Fruit fly (Drosophila melanogaster) whole organism, larva: ENCODE data around the gene CG1806.

Experiments used
- noc ChIP-seq: fragments of 200-800 bp; sonication (Bioruptor generic); optimal IDR thresholded peaks from 3 replicates; lab custom pipeline; 2019; ENCODE audit warnings: missing biosample characterization, mild to moderate bottlenecking, missing genetic modification characterization, moderate library complexity

The CG1806 gene

dm6 chrX:12006678-12007441 lies at the start of gene CG1806:
Gene CG1806, plus strand, starts transcription at chrX:12007176.
- no peak for TF ChIP-seq noc (tag; lab: Kevin White, UChicago)

DNA sequence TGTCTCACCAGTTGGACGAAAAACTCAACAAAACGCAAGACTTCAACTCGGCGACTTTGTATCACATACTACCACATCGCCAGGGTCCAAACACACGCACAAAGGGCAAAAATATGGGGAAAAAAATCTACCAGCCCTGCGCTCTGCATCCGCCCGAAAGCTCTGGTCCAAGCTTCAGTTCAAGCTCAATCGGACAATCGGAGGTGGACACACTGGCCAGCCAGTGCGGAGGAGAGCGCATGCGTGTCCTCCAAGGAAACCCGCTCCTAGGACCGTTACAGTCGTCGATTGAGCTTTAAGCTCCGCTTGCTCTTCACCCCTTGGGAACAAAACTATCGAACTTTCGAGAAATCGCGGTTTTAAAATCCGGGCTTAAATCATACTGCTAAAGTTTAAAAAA lies 23.1 kb upstream of the CG1806 start:
- TF ChIP-seq noc (tag; lab: Kevin White, UChicago): no peak

dm6 chrX:11984987-11985386 lies 22.0 kb upstream of the CG1806 start, which contains the start of gene cac:
Gene cac, minus strand, starts transcription at chrX:11985087.
- TF ChIP-seq noc (tag; lab: Kevin White, UChicago): no peak

DNA sequence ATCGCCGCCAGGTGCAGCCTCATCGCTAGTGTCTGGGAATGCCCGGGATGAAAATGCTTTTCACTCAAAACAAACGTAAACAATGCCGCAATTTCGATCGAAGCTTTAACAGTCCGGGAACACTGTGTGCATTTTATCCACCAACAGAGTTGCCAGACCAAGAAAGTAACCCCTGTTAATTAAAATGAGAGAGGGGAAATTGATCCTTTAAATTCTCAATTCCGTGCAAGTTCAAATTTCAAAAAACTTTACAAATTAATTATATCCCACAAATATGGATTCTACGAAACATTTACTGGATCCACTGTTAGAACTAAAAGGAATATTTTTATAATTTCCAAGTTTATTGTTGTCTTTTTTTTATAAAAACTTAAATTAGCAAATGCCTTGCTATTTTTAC lies 19.3 kb upstream of the CG1806 start, which contains the start of gene gd:
Gene gd, minus strand, starts transcription at position 101 of the 400 bp plus-strand sequence.
- TF ChIP-seq noc (tag; lab: Kevin White, UChicago): no peak

DNA sequence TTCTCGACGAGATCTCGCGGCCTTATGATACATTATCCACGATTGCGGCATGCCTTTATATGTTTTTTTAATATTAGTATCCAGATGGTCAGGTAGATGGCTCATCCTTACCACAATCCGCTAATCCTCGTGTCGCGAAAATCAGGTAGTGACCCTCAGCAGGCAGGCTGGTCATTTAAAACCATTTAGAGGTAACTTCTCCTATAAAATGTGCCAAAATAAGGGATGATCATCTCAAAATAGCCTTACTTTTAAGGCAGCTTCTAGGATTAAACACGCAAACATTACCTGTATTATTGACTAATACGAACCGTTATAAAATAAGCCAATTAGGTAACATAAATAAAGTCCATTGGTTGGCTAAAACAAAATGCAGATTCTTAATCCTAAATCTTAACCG lies 18.1 kb upstream of the CG1806 start, which contains the start of gene tsg:
Gene tsg, minus strand, starts transcription at position 37 of the 400 bp plus-strand sequence.
- TF ChIP-seq noc (tag; lab: Kevin White, UChicago): no peak

dm6 chrX:11992668-11993067 lies 14.3 kb upstream of the CG1806 start, which contains the start of gene CG18130:
Gene CG18130, minus strand, starts transcription at chrX:11992768.
- no peak for TF ChIP-seq noc (tag; lab: Kevin White, UChicago)

- TF ChIP-seq noc (tag; lab: Kevin White, UChicago): no peak
Measured at dm6 chrX:11993279-11993678, 13.7 kb upstream of the CG1806 start.

DNA sequence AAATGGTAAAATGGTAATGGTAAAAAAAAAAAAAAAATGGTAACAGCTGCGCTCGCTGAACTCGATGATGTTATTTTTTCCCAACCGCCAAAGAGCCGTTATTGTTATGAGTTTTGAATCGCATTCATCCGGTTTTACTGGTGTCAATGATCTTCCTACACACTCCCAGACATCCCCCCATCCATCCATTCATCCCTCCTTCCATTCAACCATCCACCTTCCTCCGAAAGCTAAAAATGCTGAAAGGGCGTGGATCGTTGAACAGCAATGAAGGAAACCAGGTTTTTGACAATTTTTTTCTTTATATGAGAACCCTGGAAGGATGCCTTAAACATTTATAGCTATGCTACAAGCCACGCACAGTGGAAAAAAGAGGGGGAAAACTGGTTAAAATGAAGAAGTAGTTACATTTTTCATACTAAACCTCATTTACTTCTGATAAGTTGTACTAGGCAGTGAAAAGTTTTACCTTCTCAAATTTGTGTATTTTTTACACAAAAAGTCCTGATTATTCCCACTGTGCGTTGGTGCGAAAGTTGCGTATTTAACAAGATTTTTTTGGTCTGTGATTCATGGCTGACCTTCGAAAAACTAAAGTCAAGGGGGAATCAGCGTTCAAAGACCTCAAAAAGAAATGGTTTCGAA lies 6.9 kb upstream of the CG1806 start:
- TF ChIP-seq noc (tag; lab: Kevin White, UChicago): no peak

dm6 chrX:12001005-12001404 lies 6.0 kb upstream of the CG1806 start:
- TF ChIP-seq noc (tag; lab: Kevin White, UChicago): no peak

dm6 chrX:12003437-12004394 lies 3.3 kb upstream of the CG1806 start, which contains the start of gene fw:
Gene fw, minus strand, starts transcription at chrX:12003914.
- TF ChIP-seq noc (tag; lab: Kevin White, UChicago): peak; percentile 42

dm6 chrX:12004395-12004768 lies 2.6 kb upstream of the CG1806 start:
- TF ChIP-seq noc (tag; lab: Kevin White, UChicago): peak; percentile 12

DNA sequence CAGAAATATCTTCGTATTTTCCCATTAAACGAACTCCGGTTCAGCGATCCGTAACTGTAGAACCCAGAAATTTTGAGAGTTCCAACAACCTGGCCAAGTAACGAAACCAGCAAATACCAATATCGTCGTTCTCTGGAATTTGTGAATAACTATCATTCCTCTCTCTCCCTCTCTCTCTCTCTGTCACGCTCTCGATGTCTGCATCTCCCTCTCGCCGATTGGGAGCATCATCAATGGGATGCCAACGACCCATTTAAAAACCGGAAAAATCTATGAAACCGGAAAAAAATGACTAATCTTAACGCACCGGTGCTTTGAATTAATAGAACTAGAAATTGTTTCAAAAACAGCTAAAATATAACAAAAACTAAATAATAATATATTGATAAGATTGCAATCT lies 617 bp downstream of the CG1806 start:
- no peak for TF ChIP-seq noc (tag; lab: Kevin White, UChicago)

DNA sequence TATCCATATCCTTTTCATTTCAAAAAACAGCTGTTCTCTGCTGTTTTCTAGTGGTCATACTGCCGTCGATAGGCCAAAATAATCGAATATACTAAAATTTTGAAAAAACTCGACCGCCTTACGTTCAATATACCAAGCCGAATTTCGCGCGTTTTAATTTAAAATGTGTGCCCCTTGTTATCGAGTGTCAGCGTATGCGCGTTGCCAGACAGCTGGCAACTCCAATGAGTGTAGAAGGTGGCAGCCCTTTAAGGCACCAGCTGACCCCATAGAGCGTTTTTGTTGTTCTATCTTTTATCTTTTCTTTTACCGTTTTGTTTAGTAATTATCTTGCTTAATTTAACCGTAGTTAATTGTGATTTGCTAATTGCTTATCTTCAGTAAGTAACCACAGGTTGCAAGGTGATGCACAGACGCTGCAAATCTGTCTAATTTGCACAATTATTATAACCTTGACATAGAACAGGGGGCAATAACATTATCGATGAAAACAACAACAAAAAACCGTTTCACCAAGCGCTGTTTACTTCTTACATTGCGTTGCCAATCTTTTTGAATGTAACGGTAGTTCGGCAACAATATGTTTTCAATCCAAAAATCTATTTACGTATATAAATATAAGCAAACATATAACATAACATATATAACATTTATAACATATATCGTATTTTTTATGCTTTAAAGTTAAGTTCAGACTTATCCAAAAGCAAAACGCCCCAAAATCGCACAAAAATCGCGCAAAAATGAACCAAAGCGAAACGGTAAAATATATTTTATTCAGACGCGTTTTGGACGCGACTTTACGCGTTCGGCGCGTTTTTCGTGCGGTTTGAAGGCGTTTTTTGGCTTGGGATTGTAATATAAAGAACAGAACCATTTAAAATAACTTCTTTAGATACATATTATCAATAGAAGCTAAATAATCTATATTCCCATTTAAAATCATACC lies 5.4 kb downstream of the CG1806 start, which contains the start of the genes CG1492 and regucalcin:
Gene CG1492, minus strand, starts transcription at position 63 of the 949 bp plus-strand sequence.
Gene regucalcin, plus strand, starts transcription at position 229 of the 949 bp plus-strand sequence.
- no peak for TF ChIP-seq noc (tag; lab: Kevin White, UChicago)

DNA sequence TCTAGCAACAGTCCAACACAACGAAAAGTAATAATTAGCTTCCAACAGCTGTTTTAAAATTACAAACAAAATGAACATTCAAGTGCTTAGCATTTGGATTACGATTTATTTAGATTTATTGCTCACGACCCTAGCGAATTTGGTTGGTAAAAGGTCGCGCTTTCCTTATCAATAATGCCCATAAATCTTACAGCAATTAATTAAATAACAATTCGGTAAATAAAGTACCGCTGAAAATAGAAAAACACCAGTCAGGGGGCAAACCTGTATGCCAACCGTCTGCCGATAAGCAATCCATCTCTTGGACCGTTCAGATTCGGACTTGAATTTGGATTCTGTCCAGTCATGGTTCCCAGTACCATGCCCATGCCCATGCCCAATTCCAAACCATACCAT lies 6.1 kb downstream of the CG1806 start:
- TF ChIP-seq noc (tag; lab: Kevin White, UChicago): peak; percentile 60
